Worm (Caenorhabditis elegans) whole organism, late embryonic: ENCODE data around the gene dnj-3.

Experiments
- C38D4.7 ChIP-seq: fragments of 200-800 bp; sonication (Bioruptor generic); optimal IDR thresholded peaks from 2 replicates; lab custom pipeline; 2018; ENCODE audit warnings: mild to moderate bottlenecking, missing genetic modification characterization, moderate library complexity, missing compliant biosample characterization
- F13H6.1 ChIP-seq: sonication (generic microtip); optimal IDR thresholded peaks from 2 replicates; lab custom pipeline; 2016; ENCODE audit warnings: missing genetic modification characterization, missing compliant biosample characterization
- K02D7.2 ChIP-seq: sonication (generic microtip); optimal IDR thresholded peaks from 2 replicates; lab custom pipeline; 2017; ENCODE audit warnings: mild to moderate bottlenecking, missing genetic modification characterization, missing compliant biosample characterization
- T23F11.4 ChIP-seq: fragments of 200-800 bp; sonication (Bioruptor generic); optimal IDR thresholded peaks from 2 replicates; lab custom pipeline; 2018; ENCODE audit warnings: mild to moderate bottlenecking, missing genetic modification characterization, missing compliant biosample characterization
- Y22D7AL.16 ChIP-seq: sonication (generic microtip); optimal IDR thresholded peaks from 2 replicates; lab custom pipeline; 2016; ENCODE audit warnings: missing genetic modification characterization, missing compliant biosample characterization
- ahr-1 ChIP-seq: sonication (generic microtip); optimal IDR thresholded peaks from 2 replicates; lab custom pipeline; 2016; ENCODE audit warnings: missing genetic modification characterization, missing compliant biosample characterization
- ceh-14 ChIP-seq: sonication (generic microtip); optimal IDR thresholded peaks from 2 replicates; lab custom pipeline; 2016; ENCODE audit warnings: missing genotype, missing genetic modification characterization, missing compliant biosample characterization
- ceh-18 ChIP-seq: sonication (generic microtip); optimal IDR thresholded peaks from 2 replicates; lab custom pipeline; 2016; ENCODE audit warnings: missing genetic modification characterization, missing compliant biosample characterization
- ceh-19 ChIP-seq: fragments of 200-800 bp; sonication (Bioruptor generic); optimal IDR thresholded peaks from 2 replicates; lab custom pipeline; 2018; ENCODE audit warnings: mild to moderate bottlenecking, missing genetic modification characterization, missing compliant biosample characterization
- ceh-2 ChIP-seq: sonication (generic microtip); optimal IDR thresholded peaks from 2 replicates; lab custom pipeline; 2016; ENCODE audit warnings: missing genotype, missing genetic modification characterization, missing compliant biosample characterization
- ceh-22 ChIP-seq: sonication (generic microtip); optimal IDR thresholded peaks from 2 replicates; lab custom pipeline; 2017; ENCODE audit warnings: missing biosample characterization, missing genetic modification characterization
- ceh-24 ChIP-seq: sonication (generic microtip); optimal IDR thresholded peaks from 2 replicates; lab custom pipeline; 2016; ENCODE audit warnings: mild to moderate bottlenecking, missing genetic modification characterization, missing compliant biosample characterization
- ceh-31 ChIP-seq: sonication (generic microtip); optimal IDR thresholded peaks from 2 replicates; lab custom pipeline; 2016; ENCODE audit warnings: missing genetic modification characterization, missing compliant biosample characterization
- ceh-34 ChIP-seq: sonication (generic microtip); optimal IDR thresholded peaks from 2 replicates; lab custom pipeline; 2016; ENCODE audit warnings: mild to moderate bottlenecking, missing genetic modification characterization, missing compliant biosample characterization
- ceh-45 ChIP-seq: fragments of 200-800 bp; sonication (Bioruptor generic); IDR thresholded peaks from 2 replicates; pipeline ENCODE4 v1.3.6; 2022; ENCODE audit warnings: missing genetic modification reagents, missing genetic modification characterization, missing compliant biosample characterization
- ceh-48 ChIP-seq: sonication (generic microtip); optimal IDR thresholded peaks from 2 replicates; lab custom pipeline; 2016; ENCODE audit warnings: missing genetic modification characterization, inconsistent platforms, missing compliant biosample characterization
- ceh-6 ChIP-seq: fragments of 200-800 bp; sonication (Bioruptor generic); optimal IDR thresholded peaks from 2 replicates; lab custom pipeline; 2018; ENCODE audit warnings: mild to moderate bottlenecking, missing genetic modification characterization, missing compliant biosample characterization
- ceh-9 ChIP-seq: sonication (generic microtip); optimal IDR thresholded peaks from 2 replicates; lab custom pipeline; 2016; ENCODE audit warnings: mild to moderate bottlenecking, missing genetic modification characterization, inconsistent platforms, missing compliant biosample characterization
- che-1 ChIP-seq: sonication (generic microtip); optimal IDR thresholded peaks from 2 replicates; lab custom pipeline; 2016; ENCODE audit warnings: mild to moderate bottlenecking, missing genetic modification characterization, missing compliant biosample characterization
- dmd-4 ChIP-seq: sonication (generic microtip); optimal IDR thresholded peaks from 2 replicates; lab custom pipeline; 2016; ENCODE audit warnings: borderline replicate concordance, missing genetic modification characterization, missing compliant biosample characterization
- elt-2 ChIP-seq: sonication (generic microtip); optimal IDR thresholded peaks from 2 replicates; lab custom pipeline; 2016; ENCODE audit warnings: missing genetic modification reagents, missing genetic modification characterization, missing compliant biosample characterization
- ets-4 ChIP-seq: sonication (generic microtip); optimal IDR thresholded peaks from 2 replicates; lab custom pipeline; 2016; ENCODE audit warnings: missing genetic modification characterization, missing compliant biosample characterization
- fax-1 ChIP-seq: sonication (generic microtip); optimal IDR thresholded peaks from 2 replicates; lab custom pipeline; 2016; ENCODE audit warnings: missing genotype, missing genetic modification characterization, missing compliant biosample characterization
- fkh-6 ChIP-seq: sonication (generic microtip); optimal IDR thresholded peaks from 2 replicates; lab custom pipeline; 2016; ENCODE audit warnings: missing genetic modification characterization, missing compliant biosample characterization
- gmeb-2 ChIP-seq: sonication (generic microtip); optimal IDR thresholded peaks from 2 replicates; lab custom pipeline; 2016; ENCODE audit warnings: missing genetic modification characterization, inconsistent platforms, missing compliant biosample characterization
- hlh-13 ChIP-seq: fragments of 200-800 bp; sonication (Bioruptor generic); optimal IDR thresholded peaks from 2 replicates; lab custom pipeline; 2018; ENCODE audit warnings: mild to moderate bottlenecking, missing genetic modification characterization, missing compliant biosample characterization
- hlh-8 ChIP-seq: sonication (generic microtip); optimal IDR thresholded peaks from 2 replicates; lab custom pipeline; 2016; ENCODE audit warnings: missing genotype, missing genetic modification characterization, missing compliant biosample characterization
- lin-11 ChIP-seq: fragments of 200-800 bp; sonication (Bioruptor generic); optimal IDR thresholded peaks from 2 replicates; lab custom pipeline; 2018; ENCODE audit warnings: mild to moderate bottlenecking, missing genetic modification characterization, missing compliant biosample characterization
- madf-2 ChIP-seq: sonication (generic microtip); optimal IDR thresholded peaks from 2 replicates; lab custom pipeline; 2017; ENCODE audit warnings: missing genetic modification characterization, missing compliant biosample characterization
- mec-3 ChIP-seq: sonication (generic microtip); optimal IDR thresholded peaks from 2 replicates; lab custom pipeline; 2016; ENCODE audit warnings: borderline replicate concordance, missing genetic modification characterization, missing compliant biosample characterization
- nhr-11 ChIP-seq: fragments of 150-350 bp; optimal IDR thresholded peaks from 2 replicates; lab custom pipeline; 2014; ENCODE audit warnings: missing biosample characterization, missing genetic modification characterization
- nhr-232 ChIP-seq: sonication (generic microtip); optimal IDR thresholded peaks from 2 replicates; lab custom pipeline; 2016; ENCODE audit warnings: missing genetic modification characterization, missing compliant biosample characterization
- npax-4 ChIP-seq: sonication (generic microtip); optimal IDR thresholded peaks from 2 replicates; lab custom pipeline; 2016; ENCODE audit warnings: missing genetic modification characterization, missing compliant biosample characterization
- pag-3 ChIP-seq: sonication (generic microtip); optimal IDR thresholded peaks from 2 replicates; lab custom pipeline; 2016; ENCODE audit warnings: missing compliant biosample characterization, missing genetic modification characterization, borderline replicate concordance
- pax-1 ChIP-seq: fragments of 150-350 bp; optimal IDR thresholded peaks from 2 replicates; lab custom pipeline; 2014; ENCODE audit warnings: missing biosample characterization, missing genetic modification characterization
- pha-2 ChIP-seq: sonication (generic microtip); optimal IDR thresholded peaks from 2 replicates; lab custom pipeline; 2017; ENCODE audit warnings: mild to moderate bottlenecking, missing genetic modification characterization, missing compliant biosample characterization
- pha-4 ChIP-seq: fragments of 150-350 bp; optimal IDR thresholded peaks from 2 replicates; lab custom pipeline; 2018; ENCODE audit warnings: missing biosample characterization, missing genetic modification reagents, missing genetic modification characterization
- pqm-1 ChIP-seq: sonication (generic microtip); optimal IDR thresholded peaks from 2 replicates; lab custom pipeline; 2016; ENCODE audit warnings: missing genetic modification characterization, missing compliant biosample characterization
- pros-1 ChIP-seq: fragments of 150-350 bp; optimal IDR thresholded peaks from 2 replicates; lab custom pipeline; 2014; ENCODE audit warnings: missing biosample characterization, missing genetic modification reagents, missing genetic modification characterization
- ref-2 ChIP-seq: sonication (generic microtip); optimal IDR thresholded peaks from 2 replicates; lab custom pipeline; 2016; ENCODE audit warnings: missing genetic modification characterization, missing compliant biosample characterization
- rnt-1 ChIP-seq: sonication (generic microtip); optimal IDR thresholded peaks from 2 replicates; lab custom pipeline; 2016; ENCODE audit warnings: missing genetic modification characterization, missing compliant biosample characterization
- sdc-2 ChIP-seq: sonication (generic microtip); optimal IDR thresholded peaks from 2 replicates; lab custom pipeline; 2016; ENCODE audit warnings: missing genotype, missing genetic modification characterization, missing compliant biosample characterization
- sox-2 ChIP-seq: fragments of 200-800 bp; sonication (Bioruptor generic); IDR thresholded peaks from 2 replicates; pipeline ENCODE4 v1.3.6; 2022; ENCODE audit warnings: missing genetic modification reagents, missing genetic modification characterization, missing compliant biosample characterization
- syd-9 ChIP-seq: sonication (generic microtip); optimal IDR thresholded peaks from 2 replicates; lab custom pipeline; 2016; ENCODE audit warnings: mild to moderate bottlenecking, missing genetic modification characterization, moderate library complexity, missing compliant biosample characterization
- ttx-3 ChIP-seq: sonication (generic microtip); optimal IDR thresholded peaks from 2 replicates; lab custom pipeline; 2016; ENCODE audit warnings: missing genetic modification reagents, missing genetic modification characterization, missing compliant biosample characterization
- unc-42 ChIP-seq: sonication (generic microtip); optimal IDR thresholded peaks from 2 replicates; lab custom pipeline; 2016; ENCODE audit warnings: missing genotype, missing genetic modification characterization, missing compliant biosample characterization
- unc-86 ChIP-seq: sonication (generic microtip); optimal IDR thresholded peaks from 2 replicates; lab custom pipeline; 2016; ENCODE audit warnings: missing genetic modification characterization, missing compliant biosample characterization
- zip-5 ChIP-seq: sonication (generic microtip); optimal IDR thresholded peaks from 2 replicates; lab custom pipeline; 2016; ENCODE audit warnings: missing genetic modification characterization, missing compliant biosample characterization

The dnj-3 gene

ce11 chrV:15082291-15082690 lies 13.8 kb downstream of the dnj-3 start, which contains the start of the genes C01G10.10 and C01G10.9 (continued):
- TF ChIP-seq mec-3, result no peak
- no peak for TF ChIP-seq ceh-9 (tag; lab: Kevin White, UChicago)
- TF ChIP-seq nhr-232 (tag; lab: Kevin White, UChicago), result no peak
- TF ChIP-seq npax-4 (tag; lab: Kevin White, UChicago), result no peak
- TF ChIP-seq ref-2 (tag; lab: Kevin White, UChicago), result peak; percentile 70
- peak; percentile 89 for TF ChIP-seq ceh-2 (tag; lab: Kevin White, UChicago)
- TF ChIP-seq syd-9, result no peak
- TF ChIP-seq hlh-8 (tag; lab: Kevin White, UChicago), result peak; percentile 7
- no peak for TF ChIP-seq che-1

ce11 chrV:15083659-15084058 lies 15.2 kb downstream of the dnj-3 start:
- TF ChIP-seq pqm-1 (tag; lab: Kevin White, UChicago) (no peak), dmd-4 (no peak)

ce11 chrV:15085335-15085800 lies 16.9 kb downstream of the dnj-3 start, which contains the start of the genes ahsa-1 and C01G10.7:
TSS of gene ahsa-1 (minus strand) at chrV:15085385.
TSS of gene C01G10.7 (plus strand) at chrV:15085747.
- no peak for TF ChIP-seq ceh-24 (tag; lab: Kevin White, UChicago)
- no peak for TF ChIP-seq ceh-45 (GFP tag; lab: Robert Waterston, UW)
- TF ChIP-seq ref-2 (tag; lab: Kevin White, UChicago), result peak; percentile 84
- peak; percentile 35 for TF ChIP-seq madf-2 (tag; lab: Kevin White, UChicago)
- peak; percentile 81 for TF ChIP-seq ceh-18 (tag; lab: Kevin White, UChicago)
- peak; percentile 80 for TF ChIP-seq rnt-1
- peak; percentile 97 for TF ChIP-seq ets-4 (tag; lab: Kevin White, UChicago)
- peak; percentile 15 for TF ChIP-seq gmeb-2 (tag; lab: Kevin White, UChicago)
- TF ChIP-seq lin-11 (tag; lab: Kevin White, UChicago), result no peak
- TF ChIP-seq dmd-4, result no peak
- TF ChIP-seq fkh-6 (tag; lab: Kevin White, UChicago), result peak; percentile 62
- TF ChIP-seq F13H6.1, result peak; percentile 77
- peak; percentile 72 for TF ChIP-seq unc-86 (tag; lab: Kevin White, UChicago)
- peak; percentile 98 for TF ChIP-seq unc-42
- TF ChIP-seq zip-5 (tag; lab: Kevin White, UChicago), result peak; percentile 76
- peak; percentile 85 for TF ChIP-seq mec-3
- TF ChIP-seq ceh-9 (tag; lab: Kevin White, UChicago), result no peak
- TF ChIP-seq ttx-3 (tag; lab: Kevin White, UChicago), result peak; percentile 63
- TF ChIP-seq sdc-2 (tag; lab: Kevin White, UChicago), result peak; percentile 51
- no peak for TF ChIP-seq pag-3
- TF ChIP-seq T23F11.4 (GFP tag; lab: Kevin White, UChicago), result no peak
- peak; percentile 76 for TF ChIP-seq elt-2 (tag; lab: Kevin White, UChicago)
- TF ChIP-seq pros-1, result no peak
- TF ChIP-seq C38D4.7 (GFP tag; lab: Kevin White, UChicago), result no peak
- TF ChIP-seq nhr-11 (tag; lab: Kevin White, UChicago), result no peak
- TF ChIP-seq sox-2, result no peak
- TF ChIP-seq hlh-13 (GFP tag; lab: Kevin White, UChicago), result peak; percentile 28
- TF ChIP-seq ceh-2 (tag; lab: Kevin White, UChicago), result peak; percentile 97
- peak; percentile 48 for TF ChIP-seq ahr-1 (tag; lab: Kevin White, UChicago)
- peak; percentile 40 for TF ChIP-seq pax-1 (tag; lab: Kevin White, UChicago)
- TF ChIP-seq che-1, result no peak
- TF ChIP-seq ceh-34, result peak; percentile 68
- TF ChIP-seq pha-4 (tag; lab: Kevin White, UChicago), result no peak
- TF ChIP-seq fax-1 (tag; lab: Kevin White, UChicago), result peak; percentile 67
- no peak for TF ChIP-seq ceh-6 (GFP tag; lab: Kevin White, UChicago)
- no peak for TF ChIP-seq Y22D7AL.16 (tag; lab: Kevin White, UChicago)
- peak; percentile 21 for TF ChIP-seq ceh-19 (GFP tag; lab: Kevin White, UChicago)
- TF ChIP-seq ceh-31 (tag; lab: Kevin White, UChicago), result peak; percentile 98
- peak; percentile 29 for TF ChIP-seq ceh-48 (tag; lab: Kevin White, UChicago)
- TF ChIP-seq npax-4 (tag; lab: Kevin White, UChicago), result no peak
- TF ChIP-seq pha-2, result peak; percentile 31
- no peak for TF ChIP-seq K02D7.2 (tag; lab: Kevin White, UChicago)
- peak; percentile 94 for TF ChIP-seq ceh-14
- no peak for TF ChIP-seq ceh-22 (tag; lab: Kevin White, UChicago)
- TF ChIP-seq nhr-232 (tag; lab: Kevin White, UChicago), result no peak
